Fruit fly (Drosophila melanogaster): Measurements from ENCODE around the gene Fancd2.

DNA sequence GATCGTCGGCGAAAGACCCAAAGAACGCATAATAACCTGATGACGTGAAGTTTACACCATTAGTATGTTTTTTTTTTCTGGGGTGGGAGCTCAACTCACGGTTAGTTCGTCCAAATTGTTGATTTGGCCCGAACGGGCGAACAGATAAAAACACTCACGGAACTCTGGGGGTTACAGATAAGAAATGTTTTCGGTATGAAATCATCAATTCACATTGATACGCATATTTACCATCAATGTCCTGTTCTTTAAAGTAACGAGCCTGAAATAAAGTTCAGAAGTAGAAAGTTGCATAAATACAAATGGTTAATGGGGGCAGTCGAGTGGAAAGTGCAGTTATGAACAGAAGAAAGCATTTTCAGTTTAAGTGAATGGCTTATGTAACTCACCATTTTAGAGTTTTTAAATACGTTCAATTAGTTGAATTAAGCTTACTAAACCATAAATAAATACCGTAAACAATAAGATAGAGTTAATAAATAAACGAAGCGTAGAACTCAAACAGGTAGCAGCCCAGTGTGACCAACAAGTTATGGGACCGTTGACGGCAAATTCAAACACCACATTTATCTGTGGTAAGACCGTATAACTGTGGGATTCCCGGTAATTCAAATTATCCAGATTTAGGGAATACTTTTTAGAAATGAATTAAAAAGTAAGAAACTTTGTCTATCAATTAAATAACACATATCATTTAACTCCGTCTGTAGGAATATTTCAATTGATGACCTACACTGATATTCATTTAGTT lies 7.9 kb upstream of the Fancd2 start, which contains the start of gene CG17272:
- TF ChIP-seq ttk (optimal IDR thresholded peaks at IDR 0.05) (no peak), Myc (optimal IDR thresholded peaks at IDR 0.05) (no peak), insv (optimal IDR thresholded peaks at IDR 0.05) (no peak), psq (optimal IDR thresholded peaks at IDR 0.05) (no peak)
